Worm (Caenorhabditis elegans): ENCODE results near the gene C13A2.5.

Gene C13A2.5

ce11 chrV:7275491-7275890, at the start of gene C13A2.5:
C13A2.5 (plus strand) TSS chrV:7275791.
- TF ChIP-seq sea-2 (GFP tag; IDR thresholded peaks at IDR 0.05) (no peak), die-1 (tag; optimal IDR thresholded peaks at IDR 0.05) (no peak), Y53F4B.3 (GFP tag; IDR thresholded peaks at IDR 0.05) (no peak), mxl-1 (tag; optimal IDR thresholded peaks at IDR 0.05) (no peak), zfh-2 (GFP tag; conservative IDR thresholded peaks at IDR 0.05) (no peak), rec-8 (tag; optimal IDR thresholded peaks at IDR 0.05) (no peak), ztf-3 (GFP tag; optimal IDR thresholded peaks at IDR 0.05) (no peak), T26A5.8 (tag; optimal IDR thresholded peaks at IDR 0.05) (no peak), sdz-38 (tag; optimal IDR thresholded peaks at IDR 0.05) (no peak), lag-1 (GFP tag; IDR thresholded peaks at IDR 0.05) (no peak), let-607 (tag; optimal IDR thresholded peaks at IDR 0.05) (no peak), ekl-4 (GFP tag; IDR thresholded peaks at IDR 0.05) (no peak), B0019.2 (GFP tag; conservative IDR thresholded peaks at IDR 0.05) (no peak), repo-1 (tag; optimal IDR thresholded peaks at IDR 0.05) (no peak), egl-18 (GFP tag; IDR thresholded peaks at IDR 0.05) (no peak), aptf-3 (GFP tag; IDR thresholded peaks at IDR 0.05) (no peak), Y67H2A.10 (GFP tag; conservative IDR thresholded peaks at IDR 0.05) (no peak), hmg-1.2 (GFP tag; IDR thresholded peaks at IDR 0.05) (no peak), nhr-80 (tag; optimal IDR thresholded peaks at IDR 0.05) (no peak)

- TF ChIP-seq attf-6 (GFP tag; IDR thresholded peaks at IDR 0.05) = 0 out of 2 replicates have a peak, but pooled peaks have one; percentile 23
- TF ChIP-seq F57C9.4 (tag; optimal IDR thresholded peaks at IDR 0.05) = no peak
- no peak for TF ChIP-seq nhr-179 (tag; optimal IDR thresholded peaks at IDR 0.05)
- TF ChIP-seq mes-4 (tag; optimal IDR thresholded peaks at IDR 0.05) = no peak
- no peak for TF ChIP-seq rpc-1 (optimal IDR thresholded peaks at IDR 0.05)
- TF ChIP-seq rpc-1 (tag; optimal IDR thresholded peaks at IDR 0.05) = no peak
- TF ChIP-seq B0035.1 (tag; optimal IDR thresholded peaks at IDR 0.05) = no peak
- no peak for TF ChIP-seq K12H6.12 (tag; optimal IDR thresholded peaks at IDR 0.05)
- TF ChIP-seq ztf-26 (tag; optimal IDR thresholded peaks at IDR 0.05) = no peak
- 0 out of 2 replicates have a peak, but pooled peaks have one; percentile 41 for TF ChIP-seq Y56A3A.18 (GFP tag; IDR thresholded peaks at IDR 0.05)
- TF ChIP-seq cebp-2 (GFP tag; IDR thresholded peaks at IDR 0.05) = no peak
- no peak for TF ChIP-seq pha-4 (tag; optimal IDR thresholded peaks at IDR 0.05)
- TF ChIP-seq F33H1.4 (GFP tag; IDR thresholded peaks at IDR 0.05) = no peak
- TF ChIP-seq C17E4.6 (GFP tag; IDR thresholded peaks at IDR 0.05) = no peak
- TF ChIP-seq nfyb-1 (GFP tag; IDR thresholded peaks at IDR 0.05) = no peak
- TF ChIP-seq die-1 (tag; optimal IDR thresholded peaks at IDR 0.05) = no peak
- TF ChIP-seq gei-17 (GFP tag; optimal IDR thresholded peaks at IDR 0.05) = no peak
- no peak for TF ChIP-seq rec-8 (tag; optimal IDR thresholded peaks at IDR 0.05)
- TF ChIP-seq ZK185.1 (tag; optimal IDR thresholded peaks at IDR 0.05; ENCODE audit: poor library complexity, severe bottlenecking) = peak; percentile 18
- no peak for TF ChIP-seq madf-10 (tag; optimal IDR thresholded peaks at IDR 0.05)
- no peak for TF ChIP-seq C06A6.2 (GFP tag; conservative IDR thresholded peaks at IDR 0.05)
- no peak for TF ChIP-seq snpc-1.3 (tag; optimal IDR thresholded peaks at IDR 0.05; ENCODE audit: insufficient read depth)
- no peak for TF ChIP-seq attf-5 (GFP tag; optimal IDR thresholded peaks at IDR 0.05)
- TF ChIP-seq lir-1 (GFP tag; conservative IDR thresholded peaks at IDR 0.05) = no peak
Measured at ce11 chrV:7225894-7226293, 49.7 kb upstream of the C13A2.5 start.
